Worm (Caenorhabditis elegans): ENCODE results near the gene H40L08.1.

H40L08.1 gene

DNA sequence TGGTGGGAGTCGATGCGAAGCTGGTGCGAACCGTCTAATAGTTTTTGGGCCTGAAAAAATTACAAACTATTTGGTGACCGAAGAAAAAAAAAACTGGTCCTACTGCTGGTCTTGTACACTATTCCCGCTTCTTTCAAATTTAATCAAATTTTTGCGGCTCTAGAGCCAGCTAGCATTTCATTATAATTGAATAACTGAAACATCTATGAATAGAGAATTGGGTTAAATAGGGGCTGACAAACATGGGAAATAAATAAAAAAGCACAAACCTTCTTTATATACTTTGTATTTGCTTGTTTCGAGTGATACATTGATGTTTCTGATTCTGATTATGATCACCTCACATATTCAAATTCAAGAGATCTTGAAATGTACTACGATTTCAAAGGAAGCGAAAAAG lies 41.3 kb upstream of the H40L08.1 start:
- TF ChIP-seq fos-1 (tag; optimal IDR thresholded peaks at IDR 0.05) (no peak), snpc-4 (tag; optimal IDR thresholded peaks at IDR 0.05) (no peak), nhr-67 (tag; optimal IDR thresholded peaks at IDR 0.05) (no peak), nhr-11 (tag; optimal IDR thresholded peaks at IDR 0.05) (no peak)

DNA sequence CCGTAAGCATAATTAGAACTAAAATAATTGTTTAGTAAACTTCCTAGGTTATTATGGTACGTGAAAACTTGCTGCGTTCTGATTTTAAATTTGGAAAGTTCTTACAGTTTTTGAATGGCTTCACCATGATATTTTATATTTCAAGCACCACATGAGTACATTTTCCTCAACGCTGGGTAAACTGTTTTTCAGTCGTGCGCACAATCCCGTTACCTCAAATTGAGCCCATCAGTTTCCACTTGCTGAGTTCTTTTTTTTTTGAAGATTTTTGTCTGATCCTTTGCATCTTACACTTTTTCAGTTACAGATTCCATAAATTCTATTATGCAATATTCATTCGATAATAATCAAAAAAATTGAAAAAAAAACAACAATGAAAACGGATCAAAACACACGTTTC lies 36.7 kb upstream of the H40L08.1 start:
- no peak for TF ChIP-seq egl-5 (tag; optimal IDR thresholded peaks at IDR 0.05)
- TF ChIP-seq pqm-1 (tag; optimal IDR thresholded peaks at IDR 0.05) = no peak
- no peak for TF ChIP-seq ZK546.5 (tag; optimal IDR thresholded peaks at IDR 0.05)
- TF ChIP-seq nhr-11 (tag; optimal IDR thresholded peaks at IDR 0.05) = no peak
- TF ChIP-seq lsy-12 (tag; optimal IDR thresholded peaks at IDR 0.05) = no peak
- no peak for TF ChIP-seq mdl-1 (tag; optimal IDR thresholded peaks at IDR 0.05)
- TF ChIP-seq hmg-11 (tag; optimal IDR thresholded peaks at IDR 0.05) = no peak
- no peak for TF ChIP-seq fkh-2 (tag; optimal IDR thresholded peaks at IDR 0.05)
- TF ChIP-seq tbx-2 (tag; optimal IDR thresholded peaks at IDR 0.05) = no peak
- TF ChIP-seq nhr-28 (tag; optimal IDR thresholded peaks at IDR 0.05) = no peak

ce11 chrX:15116514-15116913 lies 32.6 kb upstream of the H40L08.1 start, which contains the start of gene R07D5.2:
TSS of gene R07D5.2 (minus strand) at chrX:15116614.
- TF ChIP-seq lin-39 (tag; optimal IDR thresholded peaks at IDR 0.05) (no peak), skn-1 (tag; optimal IDR thresholded peaks at IDR 0.05) (no peak), nhr-76 (tag; optimal IDR thresholded peaks at IDR 0.05) (no peak), sea-2 (GFP tag; optimal IDR thresholded peaks at IDR 0.05) (no peak), nhr-25 (tag; optimal IDR thresholded peaks at IDR 0.05) (no peak), nhr-28 (tag; optimal IDR thresholded peaks at IDR 0.05) (no peak), pqm-1 (tag; optimal IDR thresholded peaks at IDR 0.05) (no peak), zag-1 (tag; optimal IDR thresholded peaks at IDR 0.05) (no peak), snpc-4 (tag; optimal IDR thresholded peaks at IDR 0.05) (no peak)

DNA sequence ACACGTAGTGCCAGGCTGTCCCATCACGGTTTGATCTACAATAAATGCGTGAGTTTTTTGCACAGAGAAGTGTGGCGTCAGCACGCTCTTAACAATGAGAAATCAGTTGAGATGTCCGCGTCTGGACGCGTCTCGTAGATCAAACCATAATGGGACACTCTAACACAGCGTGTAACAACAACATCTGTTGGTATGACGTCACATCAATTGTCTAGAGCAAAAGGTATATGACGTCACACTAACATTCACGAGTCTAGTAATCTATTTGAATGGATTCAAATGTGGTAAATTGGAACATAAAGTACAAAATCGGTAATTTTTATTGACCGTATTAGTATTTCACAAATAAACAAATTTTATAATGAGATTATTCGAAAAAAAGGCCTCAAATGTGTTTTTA lies 31.9 kb upstream of the H40L08.1 start:
- no peak for TF ChIP-seq nhr-23 (tag; optimal IDR thresholded peaks at IDR 0.05)
- TF ChIP-seq nhr-25 (tag; optimal IDR thresholded peaks at IDR 0.05) = no peak
- no peak for TF ChIP-seq lsy-12 (tag; optimal IDR thresholded peaks at IDR 0.05)
- TF ChIP-seq ceh-82 (tag; optimal IDR thresholded peaks at IDR 0.05) = no peak
- TF ChIP-seq ztf-11 (tag; optimal IDR thresholded peaks at IDR 0.05) = no peak
- TF ChIP-seq fkh-2 (tag; optimal IDR thresholded peaks at IDR 0.05) = no peak
- TF ChIP-seq nhr-43 (tag; optimal IDR thresholded peaks at IDR 0.05; ENCODE audit: poor library complexity, severe bottlenecking) = no peak
- TF ChIP-seq zag-1 (tag; optimal IDR thresholded peaks at IDR 0.05) = no peak
- no peak for TF ChIP-seq ZK546.5 (tag; optimal IDR thresholded peaks at IDR 0.05)
- TF ChIP-seq skn-1 (tag; optimal IDR thresholded peaks at IDR 0.05) = no peak
- TF ChIP-seq mdl-1 (tag; optimal IDR thresholded peaks at IDR 0.05) = no peak

- no peak for TF ChIP-seq mml-1 (tag; optimal IDR thresholded peaks at IDR 0.05)
- TF ChIP-seq unc-39 (tag; optimal IDR thresholded peaks at IDR 0.05) = no peak
Measured at ce11 chrX:15112172-15112571, 28.3 kb upstream of the H40L08.1 start.

DNA sequence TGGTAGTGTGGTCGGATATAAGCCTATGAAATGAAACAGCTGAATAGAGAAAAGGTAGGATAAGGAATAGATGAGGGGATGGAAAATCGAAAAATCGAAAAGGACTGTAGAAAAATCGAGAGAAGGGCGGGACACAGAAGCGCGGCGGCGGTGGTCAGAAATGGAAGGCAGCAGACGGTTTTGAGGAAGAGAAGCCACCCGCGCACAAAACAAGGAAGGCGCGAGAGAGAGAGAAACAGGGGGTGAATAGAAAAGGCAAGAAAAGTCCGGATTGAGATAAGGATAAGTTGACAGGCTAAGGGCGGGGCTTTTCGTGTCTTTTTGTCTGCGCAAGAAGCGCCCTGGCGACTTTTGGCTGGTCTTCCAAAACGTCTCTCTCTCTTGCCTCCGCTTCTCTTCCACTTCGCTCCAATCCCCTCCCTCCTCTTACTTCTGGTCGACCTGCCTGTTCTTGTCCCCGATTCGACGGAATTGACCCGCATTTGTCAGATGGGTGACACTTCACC lies 23.9 kb upstream of the H40L08.1 start, which contains the start of gene mlt-9:
TSS of gene mlt-9 (minus strand) at position 51 of the 506 bp plus-strand sequence.
- TF ChIP-seq nhr-25 (tag; optimal IDR thresholded peaks at IDR 0.05) (peak; percentile 27), jun-1 (tag; optimal IDR thresholded peaks at IDR 0.05) (no peak), nhr-23 (tag; optimal IDR thresholded peaks at IDR 0.05) (peak; percentile 37)

ce11 chrX:15104963-15105493 lies 21.1 kb upstream of the H40L08.1 start:
- peak; percentile 88 for TF ChIP-seq egl-5 (tag; optimal IDR thresholded peaks at IDR 0.05)
- TF ChIP-seq nfya-1 (tag; optimal IDR thresholded peaks at IDR 0.05; ENCODE audit: insufficient read depth) = peak; percentile 1
- peak in 1 of 3 experiments; percentile 5 for TF ChIP-seq elt-3 (tag; optimal IDR thresholded peaks at IDR 0.05)
- TF ChIP-seq nhr-25 (tag; optimal IDR thresholded peaks at IDR 0.05) = peak; percentile 82
- no peak for TF ChIP-seq nhr-77 (tag; optimal IDR thresholded peaks at IDR 0.05)
- no peak for TF ChIP-seq eor-1 (tag; optimal IDR thresholded peaks at IDR 0.05)
- TF ChIP-seq nhr-12 (tag; optimal IDR thresholded peaks at IDR 0.05) = no peak
- TF ChIP-seq mml-1 (tag; optimal IDR thresholded peaks at IDR 0.05) = no peak
- TF ChIP-seq nhr-43 (tag; optimal IDR thresholded peaks at IDR 0.05; ENCODE audit: poor library complexity, severe bottlenecking) = peak; percentile 28
- TF ChIP-seq pqm-1 (tag; optimal IDR thresholded peaks at IDR 0.05) = no peak
- peak; percentile 2 for TF ChIP-seq lin-39 (tag; optimal IDR thresholded peaks at IDR 0.05)
- peak; percentile 59 for TF ChIP-seq nhr-23 (tag; optimal IDR thresholded peaks at IDR 0.05)
- TF ChIP-seq unc-62 (GFP tag; optimal IDR thresholded peaks at IDR 0.05) = peak; percentile 13
- no peak for TF ChIP-seq fkh-2 (tag; optimal IDR thresholded peaks at IDR 0.05)
- no peak for TF ChIP-seq zag-1 (tag; optimal IDR thresholded peaks at IDR 0.05)

All from whole organism, L3 larva.